Worm (Caenorhabditis elegans): ENCODE results near the gene ZK550.6.

ZK550.6 gene

ce11 chrIV:17279592-17280440 lies 17.5 kb upstream of the ZK550.6 start:
- TF ChIP-seq snpc-4 (tag; optimal IDR thresholded peaks at IDR 0.05), result peak; percentile 8
- peak; percentile 26 for TF ChIP-seq ama-1 (optimal IDR thresholded peaks at IDR 0.05)
- no peak for TF ChIP-seq ZK546.5 (tag; optimal IDR thresholded peaks at IDR 0.05)
- peak; percentile 30 for TF ChIP-seq ceh-16 (tag; optimal IDR thresholded peaks at IDR 0.05)
- no peak for TF ChIP-seq R02D3.7 (tag; optimal IDR thresholded peaks at IDR 0.05)
- TF ChIP-seq ceh-82 (tag; optimal IDR thresholded peaks at IDR 0.05), result no peak
- TF ChIP-seq nhr-25 (tag; optimal IDR thresholded peaks at IDR 0.05), result peak; percentile 45

ce11 chrIV:17278861-17279591 lies 16.7 kb upstream of the ZK550.6 start, which contains the start of gene hsp-1:
TSS of gene hsp-1 (plus strand) at chrIV:17278959.
- TF ChIP-seq nhr-77 (tag; optimal IDR thresholded peaks at IDR 0.05) (no peak), ama-1 (optimal IDR thresholded peaks at IDR 0.05) (peak; percentile 88), lin-39 (tag; optimal IDR thresholded peaks at IDR 0.05) (peak; percentile 12), elt-1 (tag; optimal IDR thresholded peaks at IDR 0.05) (no peak)

ce11 chrIV:17278363-17278762 lies 16.1 kb upstream of the ZK550.6 start:
- TF ChIP-seq lin-39 (tag; optimal IDR thresholded peaks at IDR 0.05), result peak; percentile 91
- TF ChIP-seq ceh-82 (tag; optimal IDR thresholded peaks at IDR 0.05), result peak; percentile 88
- peak; percentile 86 for TF ChIP-seq nhr-77 (tag; optimal IDR thresholded peaks at IDR 0.05)
- TF ChIP-seq nhr-67 (tag; optimal IDR thresholded peaks at IDR 0.05), result peak; percentile 22
- TF ChIP-seq hmg-11 (tag; optimal IDR thresholded peaks at IDR 0.05), result peak; percentile 90
- no peak for TF ChIP-seq ceh-9 (tag; optimal IDR thresholded peaks at IDR 0.05)
- peak; percentile 89 for TF ChIP-seq nhr-25 (tag; optimal IDR thresholded peaks at IDR 0.05)
- peak; percentile 86 for TF ChIP-seq ztf-4 (tag; optimal IDR thresholded peaks at IDR 0.05)
- TF ChIP-seq tbx-2 (tag; optimal IDR thresholded peaks at IDR 0.05), result peak; percentile 93
- peak; percentile 42 for TF ChIP-seq elt-1 (tag; optimal IDR thresholded peaks at IDR 0.05)
- TF ChIP-seq fos-1 (tag; optimal IDR thresholded peaks at IDR 0.05), result peak; percentile 91
- TF ChIP-seq nhr-237 (tag; optimal IDR thresholded peaks at IDR 0.05), result peak; percentile 50
- TF ChIP-seq lin-15B (tag; optimal IDR thresholded peaks at IDR 0.05), result peak; percentile 88
- peak; percentile 79 to 89 for TF ChIP-seq eor-1 (tag; optimal IDR thresholded peaks at IDR 0.05)
- peak; percentile 3 for TF ChIP-seq ceh-16 (tag; optimal IDR thresholded peaks at IDR 0.05)
- peak; percentile 87 for TF ChIP-seq ama-1 (optimal IDR thresholded peaks at IDR 0.05)
- TF ChIP-seq nhr-12 (tag; optimal IDR thresholded peaks at IDR 0.05), result no peak
- peak; percentile 100 for TF ChIP-seq lsy-12 (tag; optimal IDR thresholded peaks at IDR 0.05)
- peak; percentile 92 for TF ChIP-seq pqm-1 (tag; optimal IDR thresholded peaks at IDR 0.05)
- peak; percentile 64 for TF ChIP-seq egl-27 (tag; optimal IDR thresholded peaks at IDR 0.05)
- TF ChIP-seq zag-1 (tag; optimal IDR thresholded peaks at IDR 0.05), result peak; percentile 34
- TF ChIP-seq ceh-28 (tag; optimal IDR thresholded peaks at IDR 0.05), result peak; percentile 89
- TF ChIP-seq aly-2 (tag; optimal IDR thresholded peaks at IDR 0.05), result no peak
- TF ChIP-seq jun-1 (tag; optimal IDR thresholded peaks at IDR 0.05), result peak; percentile 97
- peak; percentile 97 for TF ChIP-seq egl-5 (tag; optimal IDR thresholded peaks at IDR 0.05)
- peak; percentile 98 for TF ChIP-seq nhr-23 (tag; optimal IDR thresholded peaks at IDR 0.05)
- TF ChIP-seq mdl-1 (tag; optimal IDR thresholded peaks at IDR 0.05), result peak; percentile 31
- TF ChIP-seq fkh-10 (GFP tag; optimal IDR thresholded peaks at IDR 0.05), result peak; percentile 100
- peak; percentile 83 for TF ChIP-seq elt-2 (tag; optimal IDR thresholded peaks at IDR 0.05)
- TF ChIP-seq daf-12 (tag; optimal IDR thresholded peaks at IDR 0.05), result peak; percentile 68
- TF ChIP-seq sea-2 (GFP tag; optimal IDR thresholded peaks at IDR 0.05), result peak; percentile 37
- no peak for TF ChIP-seq mml-1 (tag; optimal IDR thresholded peaks at IDR 0.05)
- peak in 1 of 3 experiments; percentile 87 for TF ChIP-seq elt-3 (tag; optimal IDR thresholded peaks at IDR 0.05)
- TF ChIP-seq ztf-11 (tag; optimal IDR thresholded peaks at IDR 0.05), result no peak
- peak; percentile 94 for TF ChIP-seq nfya-1 (tag; optimal IDR thresholded peaks at IDR 0.05; ENCODE audit: insufficient read depth)
- no peak for TF ChIP-seq unc-39 (tag; optimal IDR thresholded peaks at IDR 0.05)
- TF ChIP-seq pha-4 (tag; optimal IDR thresholded peaks at IDR 0.05), result peak; percentile 96
- no peak for TF ChIP-seq nhr-28 (tag; optimal IDR thresholded peaks at IDR 0.05)
- peak; percentile 80 for TF ChIP-seq R02D3.7 (tag; optimal IDR thresholded peaks at IDR 0.05)
- TF ChIP-seq fkh-2 (tag; optimal IDR thresholded peaks at IDR 0.05), result no peak
- peak; percentile 76 for TF ChIP-seq nhr-43 (tag; optimal IDR thresholded peaks at IDR 0.05; ENCODE audit: poor library complexity, severe bottlenecking)
- peak; percentile 49 for TF ChIP-seq ZK546.5 (tag; optimal IDR thresholded peaks at IDR 0.05)
- peak; percentile 81 for TF ChIP-seq unc-62 (GFP tag; optimal IDR thresholded peaks at IDR 0.05)
- TF ChIP-seq skn-1 (tag; optimal IDR thresholded peaks at IDR 0.05), result peak; percentile 86
- TF ChIP-seq snpc-4 (tag; optimal IDR thresholded peaks at IDR 0.05), result peak; percentile 78

All from whole organism, L3 larva.